Worm (Caenorhabditis elegans): ENCODE measurements around the gene Y9C9A.16.

DNA sequence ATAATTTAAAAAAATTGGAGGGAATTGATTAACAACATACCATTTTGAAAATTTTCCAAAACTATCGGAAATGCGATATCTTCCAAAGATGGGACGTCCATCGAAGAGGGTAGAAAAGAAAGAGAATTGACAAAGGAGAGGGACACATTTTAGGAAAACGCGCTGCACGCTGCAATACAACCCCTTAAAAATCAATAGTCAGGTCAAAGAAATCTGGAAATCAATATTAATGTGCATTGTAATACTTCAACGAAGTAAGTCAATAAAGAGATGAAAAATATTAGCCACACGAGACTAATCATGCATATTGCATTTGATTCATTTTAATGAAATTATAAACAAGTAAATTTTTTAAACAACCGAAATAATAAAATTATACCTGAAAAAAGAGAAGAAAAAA lies 6.5 kb downstream of the Y9C9A.16 start, which contains the start of gene Y9C9A.13:
- TF ChIP-seq Y53F4B.3 (GFP tag; IDR thresholded peaks at IDR 0.05) = no peak
- TF ChIP-seq ZK185.1 (tag; optimal IDR thresholded peaks at IDR 0.05; ENCODE audit: poor library complexity, severe bottlenecking) = no peak
- no peak for TF ChIP-seq lir-1 (GFP tag; conservative IDR thresholded peaks at IDR 0.05)
- no peak for TF ChIP-seq sptf-2 (GFP tag; optimal IDR thresholded peaks at IDR 0.05)
- no peak for TF ChIP-seq lin-54 (GFP tag; optimal IDR thresholded peaks at IDR 0.05)
- TF ChIP-seq B0261.1 (tag; optimal IDR thresholded peaks at IDR 0.05) = no peak
- no peak for TF ChIP-seq ama-1 (optimal IDR thresholded peaks at IDR 0.05)
- no peak for TF ChIP-seq ama-1 (GFP tag; optimal IDR thresholded peaks at IDR 0.05)

Data from whole organism, young adult.